Fruit fly (Drosophila melanogaster) whole organism, embryonic: ENCODE results near the gene Tom40.

Experiments
- Atf-2 ChIP-seq: fragments of 200-800 bp; sonication (Bioruptor generic); optimal IDR thresholded peaks from 2 replicates; lab custom pipeline; 2016; ENCODE audit warnings: missing biosample characterization, missing genetic modification characterization
- Atf3 ChIP-seq: fragments of 200-800 bp; sonication (Bioruptor generic); optimal IDR thresholded peaks from 3 replicates; lab custom pipeline; 2016; ENCODE audit warnings: missing biosample characterization, missing genetic modification characterization
- CG10147 ChIP-seq: fragments of 200-800 bp; sonication (Bioruptor generic); optimal IDR thresholded peaks from 2 replicates; lab custom pipeline; 2019; ENCODE audit warnings: missing biosample characterization, mild to moderate bottlenecking, missing genetic modification characterization, moderate library complexity
- CG10431 ChIP-seq: fragments of 200-800 bp; sonication (Bioruptor generic); optimal IDR thresholded peaks from 3 replicates; lab custom pipeline; 2018; ENCODE audit warnings: missing biosample characterization, mild to moderate bottlenecking, missing genetic modification characterization
- CG10565 ChIP-seq: fragments of 200-800 bp; sonication (Bioruptor generic); optimal IDR thresholded peaks from 3 replicates; lab custom pipeline; 2016; ENCODE audit warnings: missing biosample characterization, mild to moderate bottlenecking, missing genetic modification characterization
- CG11696 ChIP-seq: fragments of 200-800 bp; sonication (Bioruptor generic); IDR thresholded peaks from 2 replicates; pipeline ENCODE4 v1.3.6; 2022; ENCODE audit warnings: missing biosample characterization, missing genetic modification characterization
- CG1603 ChIP-seq: fragments of 200-800 bp; sonication (Bioruptor generic); optimal IDR thresholded peaks from 2 replicates; lab custom pipeline; 2019; ENCODE audit warnings: missing biosample characterization, mild to moderate bottlenecking, missing genetic modification characterization, moderate library complexity
- CG18011 ChIP-seq: fragments of 200-800 bp; sonication (Bioruptor generic); optimal IDR thresholded peaks from 2 replicates; lab custom pipeline; 2017; ENCODE audit warnings: missing biosample characterization, missing genetic modification characterization, mild to moderate bottlenecking, moderate library complexity, missing genotype
- CG30403 ChIP-seq: fragments of 200-800 bp; sonication (Bioruptor generic); optimal IDR thresholded peaks from 3 replicates; lab custom pipeline; 2016; ENCODE audit warnings: missing biosample characterization, missing genetic modification characterization
- CG31388 ChIP-seq: fragments of 200-800 bp; sonication (Bioruptor generic); optimal IDR thresholded peaks from 2 replicates; lab custom pipeline; 2016; ENCODE audit warnings: missing biosample characterization, missing genetic modification characterization
- CG3163 ChIP-seq: fragments of 200-800 bp; sonication (Bioruptor generic); optimal IDR thresholded peaks from 3 replicates; lab custom pipeline; 2016; ENCODE audit warnings: missing biosample characterization, missing genetic modification characterization
- CG4328 ChIP-seq: fragments of 200-800 bp; sonication (Bioruptor generic); optimal IDR thresholded peaks from 3 replicates; lab custom pipeline; 2017; ENCODE audit warnings: missing biosample characterization, missing genetic modification reagents, missing genetic modification characterization
- CG4360 ChIP-seq: fragments of 200-800 bp; sonication (Bioruptor generic); IDR thresholded peaks from 2 replicates; pipeline ENCODE4 v1.3.6; 2022; ENCODE audit warnings: missing biosample characterization, missing genetic modification characterization
- CG5953 ChIP-seq: fragments of 200-800 bp; sonication (Bioruptor generic); IDR thresholded peaks from 2 replicates; pipeline ENCODE4 v1.3.6; 2022; ENCODE audit warnings: missing biosample characterization, missing genetic modification characterization
- CG6683 ChIP-seq: fragments of 200-800 bp; sonication (Bioruptor generic); optimal IDR thresholded peaks from 2 replicates; lab custom pipeline; 2017; ENCODE audit warnings: missing biosample characterization, mild to moderate bottlenecking, missing genetic modification characterization, missing genetic modification reagents
- CG6791 ChIP-seq: fragments of 200-800 bp; sonication (Bioruptor generic); IDR thresholded peaks from 3 replicates; pipeline ENCODE4 v1.3.6; 2022; ENCODE audit warnings: missing biosample characterization, missing genetic modification characterization; ENCODE audit not compliant: partially characterized antibody
- CG6854 ChIP-seq: fragments of 200-800 bp; sonication (Bioruptor generic); optimal IDR thresholded peaks from 3 replicates; lab custom pipeline; 2017; ENCODE audit warnings: missing biosample characterization, mild to moderate bottlenecking, missing genetic modification characterization
- CG7786 ChIP-seq: fragments of 200-800 bp; sonication (Bioruptor generic); optimal IDR thresholded peaks from 2 replicates; lab custom pipeline; 2016; ENCODE audit warnings: missing biosample characterization, missing genetic modification characterization
- CG7839 ChIP-seq: fragments of 200-800 bp; sonication (Bioruptor generic); optimal IDR thresholded peaks from 3 replicates; lab custom pipeline; 2018; ENCODE audit warnings: missing biosample characterization, mild to moderate bottlenecking, missing genetic modification characterization, moderate library complexity
- CG8089 ChIP-seq: fragments of 200-800 bp; sonication (Bioruptor generic); optimal IDR thresholded peaks from 3 replicates; lab custom pipeline; 2016; ENCODE audit warnings: missing biosample characterization, missing genetic modification characterization
- CG8478 ChIP-seq: fragments of >200 bp; optimal IDR thresholded peaks from 2 replicates; lab custom pipeline; 2018
- CTCF ChIP-seq: fragments of 200-800 bp; sonication (Bioruptor generic); optimal IDR thresholded peaks from 2 replicates; lab custom pipeline; 2017; ENCODE audit warnings: missing biosample characterization, mild to moderate bottlenecking, missing genetic modification characterization, moderate library complexity
- CrebB ChIP-seq: fragments of 200-800 bp; sonication (Bioruptor generic); optimal IDR thresholded peaks from 3 replicates; lab custom pipeline; 2018; ENCODE audit warnings: missing biosample characterization, mild to moderate bottlenecking, missing genetic modification characterization
- D19A ChIP-seq: fragments of 200-800 bp; optimal IDR thresholded peaks from 3 replicates; lab custom pipeline; 2019; ENCODE audit warnings: missing biosample characterization, mild to moderate bottlenecking, missing genetic modification characterization, moderate library complexity
- Ets97D ChIP-seq: fragments of 200-800 bp; sonication (Bioruptor generic); optimal IDR thresholded peaks from 3 replicates; lab custom pipeline; 2016; ENCODE audit warnings: missing biosample characterization, missing genetic modification characterization
- HLH4C ChIP-seq: fragments of 200-800 bp; sonication (Bioruptor generic); IDR thresholded peaks from 3 replicates; pipeline ENCODE4 v1.3.6; 2022; ENCODE audit warnings: missing biosample characterization, missing genetic modification characterization; ENCODE audit not compliant: partially characterized antibody
- Meics ChIP-seq: fragments of 200-800 bp; sonication (Bioruptor generic); optimal IDR thresholded peaks from 2 replicates; lab custom pipeline; 2017; ENCODE audit warnings: missing biosample characterization, mild to moderate bottlenecking, missing genetic modification characterization
- Sox102F ChIP-seq: fragments of 200-800 bp; sonication (Bioruptor generic); optimal IDR thresholded peaks from 2 replicates; lab custom pipeline; 2018; ENCODE audit warnings: missing biosample characterization, mild to moderate bottlenecking, missing genetic modification characterization, moderate library complexity
- Taf1 ChIP-seq: fragments of 200-800 bp; sonication (Bioruptor generic); IDR thresholded peaks from 2 replicates; pipeline ENCODE4 v1.3.6; 2022; ENCODE audit warnings: missing biosample characterization, missing genetic modification characterization
- ab ChIP-seq: fragments of 200-800 bp; sonication (Bioruptor generic); optimal IDR thresholded peaks from 2 replicates; lab custom pipeline; 2016; ENCODE audit warnings: missing biosample characterization, missing genetic modification characterization
- bab2 ChIP-seq: fragments of 200-800 bp; sonication (Bioruptor generic); optimal IDR thresholded peaks from 2 replicates; lab custom pipeline; 2016; ENCODE audit warnings: missing biosample characterization, missing genetic modification characterization
- bbx ChIP-seq: fragments of 200-800 bp; sonication (Bioruptor generic); IDR thresholded peaks from 2 replicates; pipeline ENCODE4 v1.3.6; 2022; ENCODE audit warnings: missing biosample characterization, missing genetic modification characterization; ENCODE audit not compliant: partially characterized antibody
- bsh ChIP-seq, 2 experiments: fragments of 200-800 bp; sonication (Bioruptor generic); optimal IDR thresholded peaks; 2 replicates each; lab custom pipeline; 2017 to 2018; ENCODE audit warnings: mild to moderate bottlenecking in 2 of 2, missing biosample characterization in 2 of 2, missing genetic modification characterization in 2 of 2, moderate library complexity in 1 of 2
- cas ChIP-seq: fragments of 200-800 bp; sonication (Bioruptor generic); IDR thresholded peaks from 2 replicates; pipeline ENCODE4 v1.3.6; 2022; ENCODE audit warnings: missing biosample characterization, missing genetic modification characterization
- cwo ChIP-seq: fragments of 200-800 bp; sonication (Bioruptor generic); optimal IDR thresholded peaks from 3 replicates; lab custom pipeline; 2017; ENCODE audit warnings: missing biosample characterization, missing genetic modification characterization, mild to moderate bottlenecking, moderate library complexity, missing genetic modification reagents
- disco-r ChIP-seq: fragments of 200-800 bp; sonication (Bioruptor generic); optimal IDR thresholded peaks from 2 replicates; lab custom pipeline; 2016; ENCODE audit warnings: missing biosample characterization, missing genetic modification characterization
- dm ChIP-seq: fragments of 200-800 bp; sonication (Bioruptor generic); optimal IDR thresholded peaks from 3 replicates; lab custom pipeline; 2016; ENCODE audit warnings: missing biosample characterization, missing genetic modification characterization
- eyg ChIP-seq: fragments of 200-800 bp; sonication (Bioruptor generic); optimal IDR thresholded peaks from 3 replicates; lab custom pipeline; 2016; ENCODE audit warnings: missing biosample characterization, missing genetic modification characterization
- gcm ChIP-seq: fragments of 200-800 bp; sonication (Bioruptor generic); optimal IDR thresholded peaks from 2 replicates; lab custom pipeline; 2019; ENCODE audit warnings: missing biosample characterization, mild to moderate bottlenecking, missing genetic modification characterization, moderate library complexity
- gsb-n ChIP-seq: fragments of 200-800 bp; sonication (Bioruptor generic); optimal IDR thresholded peaks from 3 replicates; lab custom pipeline; 2018; ENCODE audit warnings: missing biosample characterization, mild to moderate bottlenecking, missing genetic modification characterization
- insv ChIP-seq, 2 experiments: fragments of 200-800 bp; sonication (Bioruptor generic); optimal IDR thresholded peaks; 3 replicates each; lab custom pipeline; 2016 to 2018; ENCODE audit warnings: missing biosample characterization in 2 of 2, missing genetic modification characterization in 2 of 2
- jumu ChIP-seq: fragments of 200-800 bp; sonication (Bioruptor generic); optimal IDR thresholded peaks from 3 replicates; lab custom pipeline; 2016; ENCODE audit warnings: missing biosample characterization, missing genetic modification characterization
- pnt ChIP-seq: fragments of 200-800 bp; sonication (Bioruptor generic); optimal IDR thresholded peaks from 3 replicates; lab custom pipeline; 2016; ENCODE audit warnings: missing biosample characterization, missing genetic modification characterization
- ro ChIP-seq: fragments of 200-800 bp; sonication (Bioruptor generic); IDR thresholded peaks from 2 replicates; pipeline ENCODE4 v1.3.6; 2022; ENCODE audit warnings: missing biosample characterization, missing genetic modification characterization
- toy ChIP-seq: fragments of 200-800 bp; sonication (Bioruptor generic); IDR thresholded peaks from 2 replicates; pipeline ENCODE4 v1.3.6; 2022; ENCODE audit warnings: missing biosample characterization, missing genetic modification characterization
- trh ChIP-seq: fragments of 200-800 bp; sonication (Bioruptor generic); optimal IDR thresholded peaks from 2 replicates; lab custom pipeline; 2016; ENCODE audit warnings: missing biosample characterization, missing genetic modification characterization
- unc-4 ChIP-seq: fragments of 200-800 bp; sonication (Bioruptor generic); IDR thresholded peaks from 2 replicates; pipeline ENCODE4 v1.3.6; 2022; ENCODE audit warnings: missing biosample characterization, missing genetic modification characterization; ENCODE audit not compliant: partially characterized antibody
- vnd ChIP-seq: fragments of 200-800 bp; sonication (Bioruptor generic); IDR thresholded peaks from 3 replicates; pipeline ENCODE4 v1.3.6; 2022; ENCODE audit warnings: missing biosample characterization, missing genetic modification characterization; ENCODE audit not compliant: partially characterized antibody
- zfh1 ChIP-seq: fragments of 200-800 bp; sonication (Bioruptor generic); IDR thresholded peaks from 3 replicates; pipeline ENCODE4 v1.3.6; 2022; ENCODE audit warnings: missing biosample characterization, missing genetic modification characterization

The Tom40 gene

dm6 chrX:7698000-7698896 is 38.4 kb upstream of the Tom40 start (continued):
- TF ChIP-seq CG6854 (GFP tag; lab: Kevin White, UChicago) (peak; percentile 94), CG1603 (tag; lab: Kevin White, UChicago) (peak; percentile 88), CG5953 (GFP tag; lab: Robert Waterston, UW) (peak; percentile 89), CG10147 (GFP tag; lab: Kevin White, UChicago) (peak; percentile 96), CG7786 (GFP tag; lab: Kevin White, UChicago) (peak; percentile 88), jumu (GFP tag; lab: Kevin White, UChicago) (peak; percentile 81), Ets97D (GFP tag; lab: Kevin White, UChicago) (peak; percentile 74), CG4360 (GFP tag; lab: Robert Waterston, UW) (peak; percentile 68), CrebB (tag; lab: Kevin White, UChicago) (peak; percentile 92), CG6791 (GFP tag; lab: Robert Waterston, UW) (no peak), trh (GFP tag; lab: Kevin White, UChicago) (peak; percentile 91), bab2 (GFP tag; lab: Kevin White, UChicago) (peak; percentile 94), disco-r (GFP tag; lab: Kevin White, UChicago) (peak; percentile 88), CG8089 (GFP tag; lab: Kevin White, UChicago) (peak; percentile 82), dm (GFP tag; lab: Kevin White, UChicago) (peak; percentile 80), CG3163 (GFP tag; lab: Kevin White, UChicago) (peak; percentile 89), CG18011 (GFP tag; lab: Kevin White, UChicago) (peak; percentile 85), CG31388 (peak; percentile 86), CG6683 (GFP tag; lab: Kevin White, UChicago) (peak; percentile 89), gsb-n (tag; lab: Kevin White, UChicago) (peak; percentile 91), CG7839 (tag; lab: Kevin White, UChicago) (peak; percentile 97), CG8478 (lab: Kevin White, UChicago) (no peak), CG11696 (GFP tag; lab: Robert Waterston, UW) (peak; percentile 83), CG10565 (GFP tag; lab: Kevin White, UChicago) (peak; percentile 84), CG10431 (GFP tag; lab: Kevin White, UChicago) (peak; percentile 80), Sox102F (GFP tag; lab: Kevin White, UChicago) (peak; percentile 99), ro (GFP tag; lab: Robert Waterston, UW) (peak; percentile 91), Taf1 (GFP tag; lab: Robert Waterston, UW) (peak; percentile 90), Atf-2 (GFP tag; lab: Kevin White, UChicago) (peak; percentile 79), Atf3 (GFP tag; lab: Kevin White, UChicago) (peak; percentile 80), cas (GFP tag; lab: Robert Waterston, UW) (peak; percentile 89), D19A (tag; lab: Kevin White, UChicago) (peak; percentile 91), CTCF (peak; percentile 64), gcm (GFP tag; lab: Kevin White, UChicago) (peak; percentile 94), CG30403 (GFP tag; lab: Kevin White, UChicago) (peak; percentile 96), eyg (peak; percentile 79), ab (GFP tag; lab: Kevin White, UChicago) (peak; percentile 81), bsh (GFP tag; optimal IDR thresholded peaks at IDR 0.05; lab: Kevin White, UChicago) (peak; percentile 66 to 96), vnd (GFP tag; lab: Robert Waterston, UW) (no peak), unc-4 (GFP tag; lab: Robert Waterston, UW) (no peak), toy (peak; percentile 89), Meics (GFP tag; lab: Kevin White, UChicago) (peak; percentile 97), insv (GFP tag; optimal IDR thresholded peaks at IDR 0.05; lab: Kevin White, UChicago) (peak in 1 of 2 experiments; percentile 65), CG4328 (GFP tag; lab: Kevin White, UChicago) (peak; percentile 90), cwo (GFP tag; lab: Kevin White, UChicago) (peak; percentile 96), pnt (peak; percentile 78), zfh1 (GFP tag; lab: Robert Waterston, UW) (peak; percentile 96), bbx (GFP tag; lab: Robert Waterston, UW) (no peak), HLH4C (GFP tag; lab: Robert Waterston, UW) (no peak)
